Worm (Caenorhabditis elegans) whole organism, L4 larva: ENCODE results near the gene ugt-39.

Source experiments
- D1046.2 ChIP-seq: fragments of 200-800 bp; sonication (Bioruptor generic); IDR thresholded peaks from 2 replicates; pipeline ENCODE4 v1.3.6; 2022; ENCODE audit warnings: missing genetic modification characterization, missing compliant biosample characterization
- F26F4.8 ChIP-seq: fragments of 200-800 bp; sonication (Bioruptor generic); conservative IDR thresholded peaks from 2 replicates; pipeline ENCODE4 v1.3.6; 2022; ENCODE audit warnings: missing genetic modification characterization, missing compliant biosample characterization
- F49E8.2 ChIP-seq: sonication (generic microtip); optimal IDR thresholded peaks from 2 replicates; lab custom pipeline; 2016; ENCODE audit warnings: missing compliant biosample characterization, mild to moderate bottlenecking, missing genetic modification characterization, borderline replicate concordance
- T20F7.1 ChIP-seq: fragments of 200-800 bp; sonication (Bioruptor generic); optimal IDR thresholded peaks from 2 replicates; lab custom pipeline; 2018; ENCODE audit warnings: mild to moderate bottlenecking, missing genetic modification characterization, missing compliant biosample characterization
- T26A8.4 ChIP-seq: fragments of 200-800 bp; sonication (Bioruptor generic); IDR thresholded peaks from 2 replicates; pipeline ENCODE4 v1.3.6; 2022; ENCODE audit warnings: missing genetic modification characterization, missing compliant biosample characterization
- Y48G9A.11 ChIP-seq: fragments of 200-800 bp; sonication (Bioruptor generic); IDR thresholded peaks from 2 replicates; pipeline ENCODE4 v1.3.6; 2022; ENCODE audit warnings: missing genetic modification reagents, missing genetic modification characterization, missing compliant biosample characterization
- Y75B8A.6 ChIP-seq: fragments of 200-800 bp; sonication (Bioruptor generic); IDR thresholded peaks from 2 replicates; pipeline ENCODE4 v1.3.6; 2022; ENCODE audit warnings: missing genetic modification reagents, missing genetic modification characterization, missing compliant biosample characterization
- ZK337.2 ChIP-seq: fragments of 200-800 bp; sonication (Bioruptor generic); IDR thresholded peaks from 2 replicates; pipeline ENCODE4 v1.3.6; 2022; ENCODE audit warnings: missing genetic modification reagents, missing genetic modification characterization, missing compliant biosample characterization
- aha-1 ChIP-seq: fragments of 150-350 bp; peaks from one replicate; lab custom pipeline; 2014; ENCODE audit warnings: missing biosample characterization, missing genetic modification characterization
- ceh-20 ChIP-seq: fragments of 200-800 bp; sonication (Bioruptor generic); IDR thresholded peaks from 2 replicates; pipeline ENCODE4 v1.3.6; 2022; ENCODE audit warnings: missing genetic modification reagents, missing genetic modification characterization, missing compliant biosample characterization
- ceh-28 ChIP-seq: fragments of 150-350 bp; optimal IDR thresholded peaks from 2 replicates; lab custom pipeline; 2014; ENCODE audit warnings: missing biosample characterization, missing genetic modification reagents, missing genetic modification characterization
- ces-1 ChIP-seq: fragments of 150-350 bp; sonication (generic microtip); optimal IDR thresholded peaks from 4 replicates; lab custom pipeline; 2014; ENCODE audit warnings: missing biosample characterization, missing genetic modification reagents, missing genetic modification characterization
- cey-2 ChIP-seq: sonication (generic microtip); optimal IDR thresholded peaks from 3 replicates; lab custom pipeline; 2017; ENCODE audit warnings: missing genetic modification characterization, mild to moderate bottlenecking, missing compliant biosample characterization, antibody characterized with exemption, borderline replicate concordance; ENCODE audit not compliant: insufficient read depth
- daf-12 ChIP-seq: fragments of 150-350 bp; optimal IDR thresholded peaks from 2 replicates; lab custom pipeline; 2014; ENCODE audit warnings: missing biosample characterization, missing genetic modification reagents, missing genetic modification characterization
- daf-16 ChIP-seq, 3 experiments: sonication (generic microtip); optimal IDR thresholded peaks; 2 replicates each; lab custom pipeline; 2016 to 2017; ENCODE audit warnings: missing genetic modification characterization in 3 of 3, missing genetic modification reagents in 3 of 3, mild to moderate bottlenecking in 2 of 3, missing compliant biosample characterization in 2 of 3, missing biosample characterization in 1 of 3, moderate library complexity in 1 of 3
- daf-19 ChIP-seq: fragments of 200-800 bp; sonication (Bioruptor generic); conservative IDR thresholded peaks from 2 replicates; pipeline ENCODE4 v1.3.6; 2022; ENCODE audit warnings: missing genetic modification characterization, missing compliant biosample characterization
- dmd-6 ChIP-seq: fragments of 200-800 bp; sonication (Bioruptor generic); IDR thresholded peaks from 2 replicates; pipeline ENCODE4 v1.3.6; 2022; ENCODE audit warnings: missing genetic modification reagents, missing genetic modification characterization, missing compliant biosample characterization
- dpl-1 ChIP-seq: fragments of 150-350 bp; optimal IDR thresholded peaks from 2 replicates; lab custom pipeline; 2014; ENCODE audit warnings: missing biosample characterization, missing genetic modification reagents, missing genetic modification characterization
- egl-27 ChIP-seq: sonication (generic microtip); optimal IDR thresholded peaks from 3 replicates; lab custom pipeline; 2017; ENCODE audit warnings: missing biosample characterization, missing genetic modification reagents, missing genetic modification characterization
- fkh-10 ChIP-seq: fragments of 150-350 bp; optimal IDR thresholded peaks from 2 replicates; lab custom pipeline; 2014; ENCODE audit warnings: missing biosample characterization, missing genetic modification reagents, missing genetic modification characterization
- gei-8 ChIP-seq: fragments of 200-800 bp; sonication (Bioruptor generic); optimal IDR thresholded peaks from 2 replicates; lab custom pipeline; 2018; ENCODE audit warnings: mild to moderate bottlenecking, missing genetic modification characterization, missing compliant biosample characterization
- hif-1 ChIP-seq, 2 experiments: sonication (generic microtip); optimal IDR thresholded peaks; 2 replicates each; lab custom pipeline; 2016 to 2017; ENCODE audit warnings: missing compliant biosample characterization in 2 of 2, missing genetic modification characterization in 2 of 2, missing genetic modification reagents in 2 of 2, missing genotype in 2 of 2, mild to moderate bottlenecking in 1 of 2
- hlh-11 ChIP-seq: fragments of 200-800 bp; sonication (Bioruptor generic); optimal IDR thresholded peaks from 2 replicates; lab custom pipeline; 2018; ENCODE audit warnings: mild to moderate bottlenecking, missing genetic modification characterization, missing compliant biosample characterization
- lin-13 ChIP-seq: fragments of 150-350 bp; optimal IDR thresholded peaks from 2 replicates; lab custom pipeline; 2014; ENCODE audit warnings: missing biosample characterization, missing genetic modification reagents, missing genetic modification characterization
- lin-15B ChIP-seq: fragments of 150-350 bp; sonication (generic microtip); optimal IDR thresholded peaks from 3 replicates; lab custom pipeline; 2014; ENCODE audit warnings: missing biosample characterization, missing genetic modification characterization
- lir-3 ChIP-seq: sonication (generic microtip); optimal IDR thresholded peaks from 2 replicates; lab custom pipeline; 2016; ENCODE audit warnings: mild to moderate bottlenecking, missing genetic modification characterization, missing compliant biosample characterization
- mes-2 ChIP-seq: sonication (generic microtip); optimal IDR thresholded peaks from 2 replicates; lab custom pipeline; 2016; ENCODE audit warnings: missing genotype, mild to moderate bottlenecking, missing genetic modification characterization, missing compliant biosample characterization; ENCODE audit not compliant: poor library complexity, severe bottlenecking
- nhr-41 ChIP-seq: fragments of 200-800 bp; sonication (Bioruptor generic); IDR thresholded peaks from 2 replicates; pipeline ENCODE4 v1.3.6; 2022; ENCODE audit warnings: missing genetic modification reagents, missing genetic modification characterization, missing compliant biosample characterization
- nhr-42 ChIP-seq: fragments of 200-800 bp; sonication (Bioruptor generic); IDR thresholded peaks from 2 replicates; pipeline ENCODE4 v1.3.6; 2022; ENCODE audit warnings: missing genetic modification characterization, missing compliant biosample characterization
- nhr-48 ChIP-seq: sonication (generic microtip); optimal IDR thresholded peaks from 2 replicates; lab custom pipeline; 2016; ENCODE audit warnings: mild to moderate bottlenecking, missing genetic modification characterization, missing compliant biosample characterization
- php-3 ChIP-seq: fragments of 200-800 bp; sonication (Bioruptor generic); IDR thresholded peaks from 2 replicates; pipeline ENCODE4 v1.3.6; 2022; ENCODE audit warnings: missing genetic modification reagents, missing genetic modification characterization, missing compliant biosample characterization
- rbr-2 ChIP-seq: sonication (generic microtip); optimal IDR thresholded peaks from 2 replicates; lab custom pipeline; 2016; ENCODE audit warnings: missing genotype, missing genetic modification characterization, missing compliant biosample characterization
- set-16 ChIP-seq: fragments of 200-800 bp; sonication (Bioruptor generic); IDR thresholded peaks from 2 replicates; pipeline ENCODE4 v1.3.6; 2022; ENCODE audit warnings: missing genetic modification reagents, missing genetic modification characterization, missing compliant biosample characterization
- skn-1 ChIP-seq: fragments of 150-350 bp; optimal IDR thresholded peaks from 2 replicates; lab custom pipeline; 2014; ENCODE audit warnings: missing biosample characterization, missing genetic modification characterization
- snpc-4 ChIP-seq: fragments of 150-350 bp; optimal IDR thresholded peaks from 2 replicates; lab custom pipeline; 2014; ENCODE audit warnings: missing biosample characterization, missing genetic modification characterization
- spr-1 ChIP-seq: sonication (generic microtip); optimal IDR thresholded peaks from 2 replicates; lab custom pipeline; 2016; ENCODE audit warnings: mild to moderate bottlenecking, missing genetic modification characterization, missing compliant biosample characterization
- unc-62 ChIP-seq, 3 experiments: fragments of 150-350 bp in 1 of 3; sonication (generic microtip); optimal IDR thresholded peaks in 2 of 3; peaks in 1 of 3; 1 replicate in 1 of 3; 2 replicates in 2 of 3; lab custom pipeline; 2014 to 2017; ENCODE audit warnings: missing biosample characterization in 3 of 3, missing genetic modification characterization in 3 of 3, missing genetic modification reagents in 3 of 3, missing genotype in 1 of 3
- vab-7 ChIP-seq: fragments of 200-800 bp; sonication (Bioruptor generic); IDR thresholded peaks from 2 replicates; pipeline ENCODE4 v1.3.6; 2022; ENCODE audit warnings: missing genetic modification reagents, missing genetic modification characterization, missing compliant biosample characterization
- zfp-3 ChIP-seq: fragments of 200-800 bp; sonication (Bioruptor generic); conservative IDR thresholded peaks from 2 replicates; pipeline ENCODE4 v1.3.6; 2022; ENCODE audit warnings: missing genetic modification reagents, missing genetic modification characterization, missing compliant biosample characterization
- ztf-11 ChIP-seq: fragments of 150-350 bp; optimal IDR thresholded peaks from 2 replicates; lab custom pipeline; 2014; ENCODE audit warnings: missing biosample characterization, missing genetic modification characterization
- ztf-7 ChIP-seq: fragments of 150-350 bp; optimal IDR thresholded peaks from 2 replicates; lab custom pipeline; 2014; ENCODE audit warnings: missing biosample characterization, missing genetic modification characterization

The ugt-39 gene

ce11 chrV:7111276-7111675, 45.7 kb upstream of the ugt-39 start:
- TF ChIP-seq nhr-48 (tag; lab: Kevin White, UChicago) = no peak
- TF ChIP-seq ztf-11 (tag; lab: Kevin White, UChicago) = no peak
- TF ChIP-seq ces-1 (GFP tag; lab: Kevin White, UChicago) = peak; percentile 71
- peak; percentile 80 for TF ChIP-seq fkh-10
- TF ChIP-seq ztf-7 (tag; lab: Kevin White, UChicago) = no peak
- no peak for TF ChIP-seq ceh-28 (tag; lab: Kevin White, UChicago)
- peak; percentile 24 for TF ChIP-seq rbr-2
- peak in 1 of 2 experiments; percentile 56 for TF ChIP-seq unc-62 (GFP tag; optimal IDR thresholded peaks at IDR 0.05 in 1 of 2; lab: Kevin White, UChicago)
- no peak for TF ChIP-seq unc-62 (tag; optimal IDR thresholded peaks at IDR 0.05; lab: Kevin White, UChicago)

ce11 chrV:7112223-7112622, 44.7 kb upstream of the ugt-39 start:
- no peak for TF ChIP-seq Y75B8A.6 (GFP tag; lab: Robert Waterston, UW)
- TF ChIP-seq unc-62 (GFP tag; optimal IDR thresholded peaks at IDR 0.05 in 1 of 2; lab: Kevin White, UChicago) = peak in 1 of 2 experiments; percentile 89
- no peak for TF ChIP-seq unc-62 (tag; optimal IDR thresholded peaks at IDR 0.05; lab: Kevin White, UChicago)
- peak; percentile 62 for TF ChIP-seq aha-1 (tag; lab: Kevin White, UChicago)

- TF ChIP-seq set-16 (GFP tag; lab: Robert Waterston, UW) (no peak), egl-27 (no peak), hif-1 (tag; optimal IDR thresholded peaks at IDR 0.05; lab: Kevin White, UChicago) (no peak), D1046.2 (GFP tag; lab: Robert Waterston, UW) (no peak), lir-3 (tag; lab: Kevin White, UChicago) (no peak), dmd-6 (no peak), nhr-41 (no peak), skn-1 (no peak), Y48G9A.11 (GFP tag; lab: Robert Waterston, UW) (no peak), php-3 (GFP tag; lab: Robert Waterston, UW) (no peak), F26F4.8 (GFP tag; lab: Robert Waterston, UW) (no peak)
Observed at ce11 chrV:7118796-7119195, 38.1 kb upstream of the ugt-39 start, which contains the start of gene srx-33. Gene srx-33 (minus strand): TSS chrV:7118896.

ce11 chrV:7120168-7120567, 36.8 kb upstream of the ugt-39 start, which contains the start of gene srx-34:
Gene srx-34 (minus strand): TSS chrV:7120268.
- TF ChIP-seq lin-13 (GFP tag; lab: Kevin White, UChicago) (no peak), fkh-10 (no peak), T26A8.4 (GFP tag; lab: Robert Waterston, UW) (no peak), F49E8.2 (tag; lab: Kevin White, UChicago) (no peak), ZK337.2 (GFP tag; lab: Robert Waterston, UW) (no peak), cey-2 (tag; lab: Kevin White, UChicago) (no peak), daf-19 (GFP tag; lab: Robert Waterston, UW) (no peak), mes-2 (tag; lab: Kevin White, UChicago) (no peak), dpl-1 (GFP tag; lab: Kevin White, UChicago) (no peak)

- no peak for TF ChIP-seq lin-15B (tag; lab: Kevin White, UChicago)
- TF ChIP-seq nhr-42 (GFP tag; lab: Robert Waterston, UW) = no peak
- TF ChIP-seq T20F7.1 (GFP tag; lab: Kevin White, UChicago) = no peak
- peak in 1 of 2 experiments; percentile 67 for TF ChIP-seq unc-62 (GFP tag; optimal IDR thresholded peaks at IDR 0.05 in 1 of 2; lab: Kevin White, UChicago)
- no peak for TF ChIP-seq unc-62 (tag; optimal IDR thresholded peaks at IDR 0.05; lab: Kevin White, UChicago)
- TF ChIP-seq spr-1 (tag; lab: Kevin White, UChicago) = no peak
- no peak for TF ChIP-seq vab-7 (GFP tag; lab: Robert Waterston, UW)
- peak; percentile 91 for TF ChIP-seq aha-1 (tag; lab: Kevin White, UChicago)
- TF ChIP-seq snpc-4 (tag; lab: Kevin White, UChicago) = no peak
- TF ChIP-seq daf-16 (GFP tag; optimal IDR thresholded peaks at IDR 0.05; lab: Kevin White, UChicago) = no peak
- TF ChIP-seq daf-16 (tag; optimal IDR thresholded peaks at IDR 0.05; lab: Kevin White, UChicago) = no peak
- TF ChIP-seq hlh-11 (tag; lab: Kevin White, UChicago) = no peak
- no peak for TF ChIP-seq ceh-28 (tag; lab: Kevin White, UChicago)
- no peak for TF ChIP-seq daf-12
- TF ChIP-seq ceh-20 = no peak
- TF ChIP-seq gei-8 (GFP tag; lab: Kevin White, UChicago) = no peak
- no peak for TF ChIP-seq zfp-3 (GFP tag; lab: Robert Waterston, UW)
- TF ChIP-seq, all 104 proteins: peak for 2
Observed at ce11 chrV:7123188-7123708, 33.7 kb upstream of the ugt-39 start, which contains the start of gene lmd-5. Gene lmd-5 (plus strand): TSS chrV:7123658.
